Fruit fly (Drosophila melanogaster) whole organism: ENCODE measurements around the gene Ccp84Af.

Source experiments
- pan ChIP-seq: fragments of >200 bp; optimal IDR thresholded peaks from 2 replicates; lab custom pipeline; 2017
- usp ChIP-seq: fragments of >200 bp; optimal IDR thresholded peaks from 2 replicates; lab custom pipeline; 2017; ENCODE audit warnings: missing biosample characterization, missing genetic modification characterization, mixed read lengths

dm6 chr3R:6692432-6692831 is 2.4 kb upstream of the Ccp84Af start, which contains the start of gene Ccp84Ad:
- TF ChIP-seq pan, result no peak
- TF ChIP-seq usp (GFP tag; lab: Kevin White, UChicago), result no peak
